Worm (Caenorhabditis elegans) whole organism, L3 larva: ENCODE results near the gene npax-2.
A peak's percentile ranks its signal among the peaks of the same experiment; 100 is the strongest.

Experiments used
- R02D3.7 ChIP-seq: fragments of 150-350 bp; optimal IDR thresholded peaks from 2 replicates; lab custom pipeline; 2014; ENCODE audit warnings: missing biosample characterization, missing genetic modification characterization
- ZK546.5 ChIP-seq: sonication (generic microtip); optimal IDR thresholded peaks from 2 replicates; lab custom pipeline; 2017; ENCODE audit warnings: missing biosample characterization, missing genetic modification characterization
- aly-2 ChIP-seq: fragments of 150-350 bp; optimal IDR thresholded peaks from 2 replicates; lab custom pipeline; 2014; ENCODE audit warnings: missing biosample characterization, missing genetic modification characterization
- ceh-16 ChIP-seq: sonication (generic microtip); optimal IDR thresholded peaks from 2 replicates; lab custom pipeline; 2017; ENCODE audit warnings: missing biosample characterization, missing genetic modification characterization
- ceh-28 ChIP-seq: fragments of 150-350 bp; optimal IDR thresholded peaks from 2 replicates; lab custom pipeline; 2014; ENCODE audit warnings: missing biosample characterization, missing genetic modification reagents, missing genetic modification characterization
- ceh-82 ChIP-seq: fragments of 150-350 bp; optimal IDR thresholded peaks from 2 replicates; lab custom pipeline; 2014; ENCODE audit warnings: missing biosample characterization, missing genetic modification characterization
- daf-12 ChIP-seq: fragments of 150-350 bp; optimal IDR thresholded peaks from 2 replicates; lab custom pipeline; 2014; ENCODE audit warnings: missing biosample characterization, missing genetic modification reagents, missing genetic modification characterization
- egl-5 ChIP-seq: fragments of 150-350 bp; optimal IDR thresholded peaks from 2 replicates; lab custom pipeline; 2017; ENCODE audit warnings: missing biosample characterization, missing genetic modification reagents, missing genetic modification characterization, inconsistent platforms
- elt-2 ChIP-seq: sonication (generic microtip); optimal IDR thresholded peaks from 2 replicates; lab custom pipeline; 2016; ENCODE audit warnings: missing genetic modification reagents, mild to moderate bottlenecking, missing genetic modification characterization, missing compliant biosample characterization
- elt-3 ChIP-seq, 3 experiments: fragments of 150-350 bp in 1 of 3; sonication (generic microtip) in 2 of 3; optimal IDR thresholded peaks; 2 replicates in 2 of 3; 4 replicates in 1 of 3; lab custom pipeline; 2014 to 2017; ENCODE audit warnings: missing biosample characterization in 3 of 3, missing genetic modification characterization in 3 of 3
- eor-1 ChIP-seq, 2 experiments: fragments of 150-350 bp; optimal IDR thresholded peaks; 2 replicates each; lab custom pipeline; 2014 to 2018; ENCODE audit warnings: missing biosample characterization in 2 of 2, missing genetic modification characterization in 2 of 2
- fkh-10 ChIP-seq: sonication (generic microtip); optimal IDR thresholded peaks from 2 replicates; lab custom pipeline; 2017; ENCODE audit warnings: missing biosample characterization, missing genetic modification reagents, missing genetic modification characterization
- fkh-2 ChIP-seq: fragments of 150-350 bp; optimal IDR thresholded peaks from 2 replicates; lab custom pipeline; 2014; ENCODE audit warnings: missing biosample characterization, missing genetic modification reagents, missing genetic modification characterization
- fos-1 ChIP-seq: fragments of 150-350 bp; optimal IDR thresholded peaks from 2 replicates; lab custom pipeline; 2014; ENCODE audit warnings: missing biosample characterization, missing genetic modification characterization
- hmg-11 ChIP-seq: sonication (generic microtip); optimal IDR thresholded peaks from 2 replicates; lab custom pipeline; 2016; ENCODE audit warnings: missing genetic modification characterization, missing compliant biosample characterization
- jun-1 ChIP-seq: fragments of 150-350 bp; optimal IDR thresholded peaks from 2 replicates; lab custom pipeline; 2014; ENCODE audit warnings: missing biosample characterization, missing genetic modification reagents, missing genetic modification characterization
- lin-15B ChIP-seq: fragments of 150-350 bp; optimal IDR thresholded peaks from 2 replicates; lab custom pipeline; 2014; ENCODE audit warnings: missing biosample characterization, missing genetic modification characterization
- lin-39 ChIP-seq: fragments of 150-350 bp; optimal IDR thresholded peaks from 2 replicates; lab custom pipeline; 2018; ENCODE audit warnings: missing biosample characterization, missing genetic modification reagents, missing genetic modification characterization
- lsy-12 ChIP-seq: sonication (generic microtip); optimal IDR thresholded peaks from 2 replicates; lab custom pipeline; 2016; ENCODE audit warnings: mild to moderate bottlenecking, missing genetic modification characterization, missing compliant biosample characterization
- mdl-1 ChIP-seq: fragments of 150-350 bp; optimal IDR thresholded peaks from 2 replicates; lab custom pipeline; 2014; ENCODE audit warnings: missing biosample characterization, missing genetic modification characterization
- nfya-1 ChIP-seq: sonication (generic microtip); optimal IDR thresholded peaks from 2 replicates; lab custom pipeline; 2017; ENCODE audit warnings: missing genetic modification characterization, mild to moderate bottlenecking, missing compliant biosample characterization, antibody characterized with exemption, moderate library complexity; ENCODE audit not compliant: insufficient read depth
- nhr-11 ChIP-seq: fragments of 150-350 bp; optimal IDR thresholded peaks from 2 replicates; lab custom pipeline; 2014; ENCODE audit warnings: missing biosample characterization, missing genetic modification characterization
- nhr-12 ChIP-seq: fragments of 150-350 bp; optimal IDR thresholded peaks from 2 replicates; lab custom pipeline; 2014; ENCODE audit warnings: missing biosample characterization, missing genetic modification characterization
- nhr-23 ChIP-seq: fragments of 150-350 bp; optimal IDR thresholded peaks from 2 replicates; lab custom pipeline; 2014; ENCODE audit warnings: missing biosample characterization, missing genetic modification reagents, missing genetic modification characterization
- nhr-237 ChIP-seq: fragments of 150-350 bp; optimal IDR thresholded peaks from 2 replicates; lab custom pipeline; 2014; ENCODE audit warnings: missing biosample characterization, missing genetic modification characterization
- nhr-28 ChIP-seq: fragments of 150-350 bp; optimal IDR thresholded peaks from 2 replicates; lab custom pipeline; 2014; ENCODE audit warnings: missing biosample characterization, missing genetic modification characterization
- nhr-43 ChIP-seq: sonication (generic microtip); optimal IDR thresholded peaks from 2 replicates; lab custom pipeline; 2016; ENCODE audit warnings: mild to moderate bottlenecking, missing genetic modification characterization, missing compliant biosample characterization; ENCODE audit not compliant: poor library complexity, severe bottlenecking
- nhr-67 ChIP-seq: fragments of 150-350 bp; optimal IDR thresholded peaks from 2 replicates; lab custom pipeline; 2014; ENCODE audit warnings: missing biosample characterization, missing genetic modification characterization
- nhr-76 ChIP-seq: fragments of 150-350 bp; sonication (generic microtip); optimal IDR thresholded peaks from 5 replicates; lab custom pipeline; 2014; ENCODE audit warnings: missing biosample characterization, missing genetic modification characterization
- pha-4 ChIP-seq: fragments of 150-350 bp; optimal IDR thresholded peaks from 2 replicates; lab custom pipeline; 2014; ENCODE audit warnings: missing biosample characterization, missing genetic modification reagents, missing genetic modification characterization
- pqm-1 ChIP-seq: fragments of 150-350 bp; optimal IDR thresholded peaks from 2 replicates; lab custom pipeline; 2017; ENCODE audit warnings: missing biosample characterization, missing genetic modification characterization, inconsistent platforms
- sea-2 ChIP-seq: fragments of 150-350 bp; sonication (generic microtip); optimal IDR thresholded peaks from 4 replicates; lab custom pipeline; 2014; ENCODE audit warnings: missing biosample characterization, missing genetic modification reagents, missing genetic modification characterization
- snpc-4 ChIP-seq: fragments of 150-350 bp; optimal IDR thresholded peaks from 2 replicates; lab custom pipeline; 2014; ENCODE audit warnings: missing biosample characterization, missing genetic modification characterization
- unc-39 ChIP-seq: sonication (generic microtip); optimal IDR thresholded peaks from 4 replicates; lab custom pipeline; 2017; ENCODE audit warnings: missing biosample characterization, missing genetic modification characterization
- unc-62 ChIP-seq: fragments of 150-350 bp; sonication (generic microtip); optimal IDR thresholded peaks from 4 replicates; lab custom pipeline; 2014; ENCODE audit warnings: missing biosample characterization, missing genetic modification reagents, missing genetic modification characterization
- zag-1 ChIP-seq: fragments of 150-350 bp; optimal IDR thresholded peaks from 2 replicates; lab custom pipeline; 2014; ENCODE audit warnings: missing biosample characterization, missing genetic modification characterization
- ztf-11 ChIP-seq: fragments of 150-350 bp; optimal IDR thresholded peaks from 2 replicates; lab custom pipeline; 2014; ENCODE audit warnings: missing biosample characterization, missing genetic modification characterization
- ztf-4 ChIP-seq: fragments of 150-350 bp; optimal IDR thresholded peaks from 2 replicates; lab custom pipeline; 2014; ENCODE audit warnings: missing biosample characterization, missing genetic modification characterization

npax-2 gene

DNA sequence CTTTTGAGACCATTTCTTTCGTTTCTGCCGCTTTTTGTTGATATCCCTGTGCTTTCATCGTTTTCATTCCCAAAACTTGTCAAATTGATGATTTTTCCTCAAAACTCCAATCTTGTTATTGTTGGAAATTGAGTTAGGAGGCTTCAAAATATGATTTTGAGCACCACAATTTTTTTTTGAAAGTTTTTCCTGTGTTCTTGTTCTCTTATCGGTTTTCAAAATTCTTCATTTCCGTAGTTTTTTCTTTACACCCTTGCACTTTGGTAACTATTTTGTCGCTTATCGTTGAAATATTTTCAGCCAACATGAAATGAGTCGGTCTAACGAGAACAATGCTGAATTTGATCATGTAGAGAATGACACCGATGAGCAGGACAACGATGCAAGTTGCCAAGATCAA lies 30.7 kb upstream of the npax-2 start, which contains the start of gene F48B9.1:
TSS of gene F48B9.1 (plus strand) at position 301 of the 400 bp plus-strand sequence.
- no peak for TF ChIP-seq ztf-4
- no peak for TF ChIP-seq ztf-11 (tag; lab: Kevin White, UChicago)
- no peak for TF ChIP-seq hmg-11 (tag; lab: Kevin White, UChicago)
- no peak for TF ChIP-seq snpc-4 (tag; lab: Kevin White, UChicago)
- TF ChIP-seq mdl-1 (tag; lab: Kevin White, UChicago) = no peak
- no peak for TF ChIP-seq nhr-76 (tag; lab: Kevin White, UChicago)
- no peak for TF ChIP-seq fkh-10 (GFP tag; lab: Kevin White, UChicago)
- TF ChIP-seq nhr-12 (tag; lab: Kevin White, UChicago) = no peak
- no peak for TF ChIP-seq ceh-16 (tag; lab: Kevin White, UChicago)
- TF ChIP-seq jun-1 = no peak
- no peak for TF ChIP-seq unc-62
- TF ChIP-seq egl-5 (tag; lab: Kevin White, UChicago) = no peak
- no peak for TF ChIP-seq lin-15B
- TF ChIP-seq lsy-12 (tag; lab: Kevin White, UChicago) = no peak
- TF ChIP-seq daf-12 = no peak
- TF ChIP-seq zag-1 (tag; lab: Kevin White, UChicago) = no peak
- TF ChIP-seq fkh-2 = no peak
- TF ChIP-seq nhr-23 (tag; lab: Kevin White, UChicago) = no peak
- no peak for TF ChIP-seq ZK546.5
- no peak for TF ChIP-seq aly-2

- TF ChIP-seq eor-1 (tag; optimal IDR thresholded peaks at IDR 0.05; lab: Kevin White, UChicago) (no peak), pha-4 (tag; lab: Kevin White, UChicago) (no peak), aly-2 (no peak), R02D3.7 (tag; lab: Kevin White, UChicago) (no peak), nhr-23 (tag; lab: Kevin White, UChicago) (peak; percentile 26), ceh-82 (tag; lab: Kevin White, UChicago) (no peak), elt-3 (tag; optimal IDR thresholded peaks at IDR 0.05; lab: Kevin White, UChicago) (peak in 1 of 3 experiments; percentile 57), nhr-67 (tag; lab: Kevin White, UChicago) (no peak), nhr-76 (tag; lab: Kevin White, UChicago) (no peak), nhr-11 (no peak), unc-39 (tag; lab: Kevin White, UChicago) (no peak), pqm-1 (tag; lab: Kevin White, UChicago) (peak; percentile 14), fos-1 (tag; lab: Kevin White, UChicago) (no peak), ceh-16 (tag; lab: Kevin White, UChicago) (no peak), elt-2 (tag; lab: Kevin White, UChicago) (peak; percentile 63), lin-39 (tag; lab: Kevin White, UChicago) (no peak), nhr-43 (tag; lab: Kevin White, UChicago) (no peak), unc-62 (no peak), nfya-1 (tag; lab: Kevin White, UChicago) (no peak), nhr-28 (tag; lab: Kevin White, UChicago) (no peak), ceh-28 (tag; lab: Kevin White, UChicago) (no peak)
These were observed 28.6 kb upstream of the npax-2 start for ce11 chrX:2178410-2178944.

ce11 chrX:2177731-2178326 lies 27.9 kb upstream of the npax-2 start:
- TF ChIP-seq elt-2 (tag; lab: Kevin White, UChicago) (peak; percentile 67), hmg-11 (tag; lab: Kevin White, UChicago) (no peak)

ce11 chrX:2176361-2176880 lies 26.5 kb upstream of the npax-2 start, which contains the start of gene F48B9.8:
Gene F48B9.8 (minus strand): TSS chrX:2176411.
- no peak for TF ChIP-seq nhr-11
- peak; percentile 56 for TF ChIP-seq pha-4 (tag; lab: Kevin White, UChicago)
- TF ChIP-seq nhr-67 (tag; lab: Kevin White, UChicago) = no peak
- TF ChIP-seq elt-2 (tag; lab: Kevin White, UChicago) = peak; percentile 4
- TF ChIP-seq fos-1 (tag; lab: Kevin White, UChicago) = no peak
- no peak for TF ChIP-seq nhr-237 (tag; lab: Kevin White, UChicago)
- TF ChIP-seq ceh-28 (tag; lab: Kevin White, UChicago) = no peak
- TF ChIP-seq sea-2 (GFP tag; lab: Kevin White, UChicago) = no peak
- TF ChIP-seq hmg-11 (tag; lab: Kevin White, UChicago) = peak; percentile 16
- TF ChIP-seq ceh-82 (tag; lab: Kevin White, UChicago) = no peak
- TF ChIP-seq, all 47 proteins: peak for 3
